Worm (Caenorhabditis elegans): ENCODE results near the gene F32D8.8.

DNA sequence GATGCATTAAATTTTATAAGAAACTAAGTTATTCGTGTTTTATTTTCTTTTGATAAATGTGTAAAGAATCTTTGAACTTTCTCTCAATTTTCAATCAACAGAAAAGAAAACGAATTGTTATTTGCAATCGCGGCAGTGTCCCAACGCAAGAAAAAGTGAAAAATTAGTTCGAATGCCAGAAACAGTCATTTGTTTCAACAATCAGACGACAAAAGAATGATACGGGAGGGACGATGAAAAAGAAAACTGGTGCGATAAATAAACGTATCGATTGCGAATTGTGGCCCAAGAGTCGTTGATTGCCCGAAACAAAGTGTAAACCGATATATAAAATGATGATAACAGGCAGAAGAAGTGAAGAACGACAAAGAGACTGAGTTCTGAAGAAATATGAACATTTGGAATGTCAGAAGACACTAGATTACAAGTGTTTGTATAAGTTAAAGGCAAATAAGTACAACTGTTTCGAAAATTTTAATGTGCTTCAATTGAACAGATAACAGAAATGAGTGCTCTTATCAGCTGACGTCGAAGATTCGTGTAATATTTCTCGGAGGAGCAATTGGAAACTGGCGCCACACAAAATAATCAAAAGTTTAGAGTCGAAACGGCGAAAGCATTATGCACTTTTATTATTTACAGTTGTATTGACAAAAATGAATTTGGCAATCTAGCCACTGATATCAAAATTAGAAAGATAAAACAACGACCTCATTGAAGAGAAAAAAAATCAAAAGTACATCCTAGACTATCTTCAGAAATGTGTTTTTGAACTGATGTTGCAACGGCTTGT lies 24.6 kb downstream of the F32D8.8 start:
- TF ChIP-seq ets-4 (GFP tag; optimal IDR thresholded peaks at IDR 0.05) (no peak), ama-1 (optimal IDR thresholded peaks at IDR 0.05) (no peak), ama-1 (GFP tag; optimal IDR thresholded peaks at IDR 0.05) (no peak), mcd-1 (GFP tag; IDR thresholded peaks at IDR 0.05) (no peak), nfya-1 (tag; optimal IDR thresholded peaks at IDR 0.05; ENCODE audit: borderline replicate concordance, insufficient read depth) (no peak), madf-3 (GFP tag; IDR thresholded peaks at IDR 0.05) (no peak), unc-62 (GFP tag; optimal IDR thresholded peaks at IDR 0.05) (no peak), akir-1 (GFP tag; optimal IDR thresholded peaks at IDR 0.05) (no peak), attf-6 (GFP tag; IDR thresholded peaks at IDR 0.05) (no peak), lin-54 (GFP tag; optimal IDR thresholded peaks at IDR 0.05) (no peak), ceh-100 (GFP tag; IDR thresholded peaks at IDR 0.05) (no peak), F49E8.2 (tag; optimal IDR thresholded peaks at IDR 0.05; ENCODE audit: insufficient read depth) (no peak), cebp-1 (GFP tag; IDR thresholded peaks at IDR 0.05) (no peak), cebp-1 (tag; optimal IDR thresholded peaks at IDR 0.05) (no peak), D2030.7 (GFP tag; IDR thresholded peaks at IDR 0.05) (no peak)
